Worm (Caenorhabditis elegans): ENCODE data around the gene ZK546.19.
"Not testable (repeated sequence)": the region's sequence is repeated elsewhere in the genome, so short reads cannot be mapped to it uniquely, and the experiment has no call there.

Gene ZK546.19

ce11 chrII:4905883-4906282 lies 35.6 kb upstream of the ZK546.19 start:
- TF ChIP-seq aly-2 (tag; optimal IDR thresholded peaks at IDR 0.05), result no peak
- TF ChIP-seq zag-1 (tag; optimal IDR thresholded peaks at IDR 0.05), result no peak

ce11 chrII:4908160-4908559 lies 33.4 kb upstream of the ZK546.19 start:
- TF ChIP-seq gmeb-1 (tag; optimal IDR thresholded peaks at IDR 0.05), result no peak
- TF ChIP-seq nhr-23 (tag; optimal IDR thresholded peaks at IDR 0.05), result no peak
- TF ChIP-seq nhr-129 (tag; optimal IDR thresholded peaks at IDR 0.05), result peak; percentile 43
- TF ChIP-seq fos-1 (tag; optimal IDR thresholded peaks at IDR 0.05), result peak; percentile 10
- TF ChIP-seq lsy-2 (tag; optimal IDR thresholded peaks at IDR 0.05), result peak in 1 of 2 experiments; percentile 25
- TF ChIP-seq Y55F3AM.14 (GFP tag; optimal IDR thresholded peaks at IDR 0.05), result peak; percentile 18
- TF ChIP-seq unc-55 (GFP tag; optimal IDR thresholded peaks at IDR 0.05), result peak; percentile 62
- no peak for TF ChIP-seq ceh-82 (tag; optimal IDR thresholded peaks at IDR 0.05)
- peak; percentile 25 for TF ChIP-seq ztf-4 (tag; optimal IDR thresholded peaks at IDR 0.05)
- peak; percentile 7 for TF ChIP-seq sma-3 (GFP tag; optimal IDR thresholded peaks at IDR 0.05)
- no peak for TF ChIP-seq crh-2 (tag; optimal IDR thresholded peaks at IDR 0.05)
- peak; percentile 22 for TF ChIP-seq zag-1 (tag; optimal IDR thresholded peaks at IDR 0.05)
- TF ChIP-seq C34F6.9 (tag; optimal IDR thresholded peaks at IDR 0.05), result peak; percentile 40
- TF ChIP-seq F13H6.1 (tag; optimal IDR thresholded peaks at IDR 0.05), result peak; percentile 28
- TF ChIP-seq sma-9 (GFP tag; optimal IDR thresholded peaks at IDR 0.05), result peak; percentile 25
- TF ChIP-seq sma-9 (tag; optimal IDR thresholded peaks at IDR 0.05), result no peak

ce11 chrII:4914214-4914613 lies 27.3 kb upstream of the ZK546.19 start, which contains the start of gene R05F9.11:
Gene R05F9.11, minus strand, starts transcription at chrII:4914218.
- TF ChIP-seq nhr-77 (tag; optimal IDR thresholded peaks at IDR 0.05) (no peak), sem-4 (tag; optimal IDR thresholded peaks at IDR 0.05) (no peak), mdl-1 (tag; optimal IDR thresholded peaks at IDR 0.05) (no peak), nhr-12 (tag; optimal IDR thresholded peaks at IDR 0.05) (no peak), nhr-6 (tag; optimal IDR thresholded peaks at IDR 0.05) (no peak), fos-1 (tag; optimal IDR thresholded peaks at IDR 0.05) (no peak), lsy-2 (tag; optimal IDR thresholded peaks at IDR 0.05) (no peak), ama-1 (optimal IDR thresholded peaks at IDR 0.05) (no peak), sma-9 (GFP tag; optimal IDR thresholded peaks at IDR 0.05) (no peak), sma-9 (tag; optimal IDR thresholded peaks at IDR 0.05) (no peak), lin-39 (tag; optimal IDR thresholded peaks at IDR 0.05) (no peak), ztf-11 (tag; optimal IDR thresholded peaks at IDR 0.05) (no peak), nhr-21 (tag; optimal IDR thresholded peaks at IDR 0.05) (no peak), ZK546.5 (tag; optimal IDR thresholded peaks at IDR 0.05) (no peak), lin-11 (tag; optimal IDR thresholded peaks at IDR 0.05) (no peak), ztf-1 (GFP tag; conservative IDR thresholded peaks at IDR 0.05) (no peak), sma-3 (GFP tag; optimal IDR thresholded peaks at IDR 0.05) (no peak), aly-2 (tag; optimal IDR thresholded peaks at IDR 0.05) (no peak), mbf-1 (tag; optimal IDR thresholded peaks at IDR 0.05) (no peak)

ce11 chrII:4915572-4915971 lies 26.0 kb upstream of the ZK546.19 start:
- TF ChIP-seq sma-9 (GFP tag; optimal IDR thresholded peaks at IDR 0.05) (no peak), sma-9 (tag; optimal IDR thresholded peaks at IDR 0.05) (no peak)

DNA sequence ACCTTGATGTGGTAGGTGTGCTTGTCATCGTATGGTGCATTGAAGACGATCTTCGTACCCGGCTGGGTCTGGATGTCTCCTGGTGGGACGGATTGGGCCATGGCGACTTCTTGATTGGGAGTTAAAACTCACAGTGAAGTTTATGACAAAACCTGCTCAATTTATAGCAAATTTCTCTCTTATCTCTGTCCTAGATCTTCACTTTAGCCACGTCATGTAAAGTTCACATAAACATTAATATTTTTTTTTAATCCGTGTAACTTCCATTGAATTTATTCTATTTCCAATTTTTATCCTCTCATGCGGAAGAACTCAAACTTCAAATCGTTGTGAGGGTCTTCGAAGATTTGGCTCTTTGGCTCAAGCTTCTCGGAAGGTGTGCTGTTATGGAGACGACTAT lies 25.1 kb upstream of the ZK546.19 start, which contains the start of gene msp-31:
msp-31 (minus strand) TSS at position 101 of the 400 bp plus-strand sequence.
- not testable (repeated sequence) for TF ChIP-seq mab-5, peb-1, mbf-1 (tag; optimal IDR thresholded peaks at IDR 0.05)

DNA sequence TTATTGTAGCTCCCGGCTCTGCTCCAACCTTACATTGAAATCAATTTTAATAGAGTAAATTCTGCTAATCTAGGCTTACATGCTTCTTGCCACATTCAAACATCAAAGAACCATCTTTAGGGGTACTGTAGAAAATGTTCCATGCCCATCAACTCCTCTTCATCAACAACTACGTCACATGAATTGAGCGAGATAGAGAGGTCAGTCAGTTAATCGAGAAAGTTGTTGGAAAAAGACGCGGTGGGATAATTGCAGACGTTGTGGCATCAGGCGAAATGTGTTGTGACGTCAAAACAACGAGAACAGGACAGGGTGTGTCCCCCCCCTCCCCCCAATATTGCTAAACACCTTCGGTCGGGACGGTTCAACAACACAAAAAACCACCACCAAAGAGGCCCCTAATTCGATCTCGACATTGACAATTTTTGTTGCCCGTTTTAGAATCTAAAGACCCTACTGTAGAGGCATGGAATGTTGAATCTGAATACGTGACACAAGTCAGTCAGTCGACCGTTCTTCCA lies 23.0 kb upstream of the ZK546.19 start:
- TF ChIP-seq nhr-6 (tag; optimal IDR thresholded peaks at IDR 0.05), result no peak
- TF ChIP-seq lin-11 (tag; optimal IDR thresholded peaks at IDR 0.05), result no peak
- TF ChIP-seq mbf-1 (tag; optimal IDR thresholded peaks at IDR 0.05), result no peak
- TF ChIP-seq egl-27 (tag; optimal IDR thresholded peaks at IDR 0.05), result no peak
- no peak for TF ChIP-seq ZK546.5 (tag; optimal IDR thresholded peaks at IDR 0.05)
- no peak for TF ChIP-seq nhr-10 (tag; optimal IDR thresholded peaks at IDR 0.05)
- no peak for TF ChIP-seq lin-39 (tag; optimal IDR thresholded peaks at IDR 0.05)
- TF ChIP-seq sma-3 (GFP tag; optimal IDR thresholded peaks at IDR 0.05), result peak; percentile 65
- TF ChIP-seq aly-2 (tag; optimal IDR thresholded peaks at IDR 0.05), result no peak
- no peak for TF ChIP-seq sem-4 (tag; optimal IDR thresholded peaks at IDR 0.05)
- no peak for TF ChIP-seq unc-62 (GFP tag; optimal IDR thresholded peaks at IDR 0.05)
- peak; percentile 3 for TF ChIP-seq sma-9 (GFP tag; optimal IDR thresholded peaks at IDR 0.05)
- TF ChIP-seq sma-9 (tag; optimal IDR thresholded peaks at IDR 0.05), result no peak
- peak; percentile 43 for TF ChIP-seq nhr-25 (tag; optimal IDR thresholded peaks at IDR 0.05)

Measured in whole organism, L2 larva.